Worm (Caenorhabditis elegans): Measurements from ENCODE around the gene ccz-1.
A peak's percentile ranks its signal among the peaks of the same experiment; 100 is the strongest.

ccz-1 gene

DNA sequence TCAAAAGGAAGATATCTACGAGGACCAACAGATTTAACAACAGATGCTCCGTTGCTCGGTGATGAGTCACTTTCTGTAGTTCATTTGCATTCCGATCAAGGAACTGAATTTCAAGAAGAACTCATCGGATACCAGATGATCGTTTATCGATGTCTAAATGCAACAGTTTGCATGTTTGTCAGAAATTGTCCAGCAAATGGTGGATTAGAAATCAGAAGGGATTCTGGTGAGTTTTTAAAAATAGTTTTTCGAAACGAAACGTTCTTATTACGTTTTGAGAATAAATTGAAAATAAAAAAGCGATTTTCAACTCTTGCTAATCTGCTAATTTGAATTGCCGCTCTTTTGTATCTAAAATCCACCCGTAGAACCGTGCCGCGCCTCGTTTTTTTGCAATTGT lies 1.2 kb downstream of the ccz-1 start:
- TF ChIP-seq nhr-77 (tag; optimal IDR thresholded peaks at IDR 0.05) (no peak), elt-1 (tag; optimal IDR thresholded peaks at IDR 0.05) (no peak), nhr-25 (tag; optimal IDR thresholded peaks at IDR 0.05) (no peak), elt-2 (tag; optimal IDR thresholded peaks at IDR 0.05) (no peak), fos-1 (tag; optimal IDR thresholded peaks at IDR 0.05) (no peak), pqm-1 (tag; optimal IDR thresholded peaks at IDR 0.05) (no peak), egl-5 (tag; optimal IDR thresholded peaks at IDR 0.05) (no peak), nhr-76 (tag; optimal IDR thresholded peaks at IDR 0.05) (no peak), pha-4 (tag; optimal IDR thresholded peaks at IDR 0.05) (no peak)

DNA sequence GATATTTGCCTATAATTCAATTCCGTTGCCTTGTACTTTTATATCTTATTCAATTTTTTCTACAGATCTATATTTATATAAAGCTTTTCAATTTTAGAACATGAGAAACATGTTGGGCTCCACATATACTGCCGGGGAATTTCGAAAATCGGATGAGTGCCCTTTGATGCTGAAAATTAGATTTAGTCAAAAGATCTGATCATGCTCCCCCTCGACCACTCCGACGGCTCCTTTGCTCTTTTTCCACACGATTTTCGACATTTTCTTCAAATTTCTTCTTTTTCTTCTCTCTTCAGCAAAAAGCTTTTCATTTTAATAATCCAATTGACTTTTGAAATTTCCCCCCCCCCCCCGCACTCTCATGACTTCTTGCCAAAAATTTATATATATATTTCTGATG lies 2.8 kb downstream of the ccz-1 start:
- TF ChIP-seq nhr-43 (tag; optimal IDR thresholded peaks at IDR 0.05; ENCODE audit: poor library complexity, severe bottlenecking), result no peak
- peak; percentile 58 for TF ChIP-seq fkh-10 (GFP tag; optimal IDR thresholded peaks at IDR 0.05)
- TF ChIP-seq pha-4 (tag; optimal IDR thresholded peaks at IDR 0.05), result no peak
- no peak for TF ChIP-seq eor-1 (tag; optimal IDR thresholded peaks at IDR 0.05)
- TF ChIP-seq nhr-25 (tag; optimal IDR thresholded peaks at IDR 0.05), result no peak
- no peak for TF ChIP-seq unc-62 (GFP tag; optimal IDR thresholded peaks at IDR 0.05)

DNA sequence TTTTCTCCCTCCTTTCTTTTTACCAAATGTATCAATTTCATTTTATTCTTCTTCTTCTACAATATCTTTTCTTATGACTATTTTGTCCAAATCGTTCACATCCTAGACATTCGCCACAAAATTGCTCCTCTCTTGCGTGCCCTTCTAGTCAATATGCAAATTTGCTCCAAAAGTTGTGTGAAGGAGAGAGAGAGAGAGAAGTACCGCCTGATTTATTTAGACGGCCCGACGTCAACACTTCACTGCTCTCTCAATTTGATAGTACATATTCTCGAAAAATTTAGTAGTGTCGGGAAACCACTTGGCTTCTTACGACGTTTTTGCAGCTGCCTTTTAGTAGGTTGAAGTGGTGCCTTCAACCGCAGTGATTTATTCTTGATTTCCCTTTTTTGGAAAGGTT lies 7.8 kb downstream of the ccz-1 start:
- TF ChIP-seq fkh-10 (GFP tag; optimal IDR thresholded peaks at IDR 0.05) (peak; percentile 64), nhr-43 (tag; optimal IDR thresholded peaks at IDR 0.05; ENCODE audit: poor library complexity, severe bottlenecking) (no peak), nhr-67 (tag; optimal IDR thresholded peaks at IDR 0.05) (no peak), ceh-16 (tag; optimal IDR thresholded peaks at IDR 0.05) (no peak), nfya-1 (tag; optimal IDR thresholded peaks at IDR 0.05; ENCODE audit: insufficient read depth) (no peak), ZK546.5 (tag; optimal IDR thresholded peaks at IDR 0.05) (no peak), unc-39 (tag; optimal IDR thresholded peaks at IDR 0.05) (no peak), tbx-2 (tag; optimal IDR thresholded peaks at IDR 0.05) (no peak)

DNA sequence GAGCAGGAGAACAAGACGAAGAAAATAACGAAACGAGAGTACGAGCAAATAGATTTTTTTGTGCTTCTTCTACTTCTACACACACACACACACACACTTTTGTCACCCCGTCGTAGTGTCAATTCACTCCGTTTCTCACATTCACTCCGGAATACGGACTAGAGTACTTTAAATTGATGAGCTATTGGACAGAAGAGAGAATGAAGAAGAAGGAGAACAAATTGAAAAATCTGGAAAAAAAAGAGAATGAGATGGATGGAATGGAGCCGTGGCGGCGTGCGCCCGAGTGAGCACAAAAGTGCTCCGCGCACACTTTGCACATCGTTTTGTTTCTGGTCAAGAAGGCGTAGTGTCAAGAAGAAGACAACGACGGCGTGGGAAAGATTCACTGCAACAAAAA lies 8.8 kb downstream of the ccz-1 start:
- no peak for TF ChIP-seq eor-1 (tag; optimal IDR thresholded peaks at IDR 0.05)
- TF ChIP-seq unc-62 (GFP tag; optimal IDR thresholded peaks at IDR 0.05), result no peak
- TF ChIP-seq fkh-10 (GFP tag; optimal IDR thresholded peaks at IDR 0.05), result no peak
- TF ChIP-seq unc-39 (tag; optimal IDR thresholded peaks at IDR 0.05), result no peak
- no peak for TF ChIP-seq nhr-77 (tag; optimal IDR thresholded peaks at IDR 0.05)
- TF ChIP-seq daf-12 (tag; optimal IDR thresholded peaks at IDR 0.05), result no peak
- TF ChIP-seq ceh-82 (tag; optimal IDR thresholded peaks at IDR 0.05), result no peak
- no peak for TF ChIP-seq aly-2 (tag; optimal IDR thresholded peaks at IDR 0.05)
- TF ChIP-seq skn-1 (tag; optimal IDR thresholded peaks at IDR 0.05), result no peak
- TF ChIP-seq ceh-16 (tag; optimal IDR thresholded peaks at IDR 0.05), result no peak
- TF ChIP-seq nhr-25 (tag; optimal IDR thresholded peaks at IDR 0.05), result no peak
- TF ChIP-seq nhr-43 (tag; optimal IDR thresholded peaks at IDR 0.05; ENCODE audit: poor library complexity, severe bottlenecking), result no peak
- no peak for TF ChIP-seq pqm-1 (tag; optimal IDR thresholded peaks at IDR 0.05)
- TF ChIP-seq fkh-2 (tag; optimal IDR thresholded peaks at IDR 0.05), result no peak

DNA sequence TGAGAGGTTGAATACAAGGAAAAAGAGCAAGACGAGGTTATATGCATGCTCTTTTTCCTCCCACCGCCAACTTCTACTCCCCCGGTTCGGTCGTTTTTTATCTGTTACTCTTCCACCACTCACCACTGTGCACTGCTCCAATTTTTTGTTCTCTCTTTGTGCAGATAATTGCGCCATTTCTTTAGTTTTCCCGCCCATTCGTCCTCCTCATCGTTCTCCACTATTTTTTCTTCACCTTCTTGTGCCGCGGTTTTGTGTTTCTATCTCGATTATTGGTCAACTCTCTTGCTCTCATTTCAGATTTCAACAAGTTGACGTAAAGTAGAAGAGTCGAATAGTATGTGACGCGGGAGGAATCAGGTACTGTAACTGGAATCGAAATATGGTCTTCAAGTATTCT lies 10.9 kb downstream of the ccz-1 start, which contains the start of gene T01D3.1:
Gene T01D3.1 (plus strand): TSS at position 301 of the 400 bp plus-strand sequence.
- TF ChIP-seq fkh-10 (GFP tag; optimal IDR thresholded peaks at IDR 0.05), result no peak
- TF ChIP-seq fkh-2 (tag; optimal IDR thresholded peaks at IDR 0.05), result no peak
- TF ChIP-seq egl-27 (tag; optimal IDR thresholded peaks at IDR 0.05), result no peak
- TF ChIP-seq ztf-4 (tag; optimal IDR thresholded peaks at IDR 0.05), result no peak
- no peak for TF ChIP-seq pha-4 (tag; optimal IDR thresholded peaks at IDR 0.05)
- TF ChIP-seq lin-15B (tag; optimal IDR thresholded peaks at IDR 0.05), result no peak
- TF ChIP-seq zag-1 (tag; optimal IDR thresholded peaks at IDR 0.05), result no peak
- no peak for TF ChIP-seq snpc-4 (tag; optimal IDR thresholded peaks at IDR 0.05)
- no peak for TF ChIP-seq mml-1 (tag; optimal IDR thresholded peaks at IDR 0.05)
- TF ChIP-seq elt-1 (tag; optimal IDR thresholded peaks at IDR 0.05), result no peak
- TF ChIP-seq ceh-82 (tag; optimal IDR thresholded peaks at IDR 0.05), result no peak
- TF ChIP-seq ztf-11 (tag; optimal IDR thresholded peaks at IDR 0.05), result no peak
- TF ChIP-seq eor-1 (tag; optimal IDR thresholded peaks at IDR 0.05), result no peak
- no peak for TF ChIP-seq sea-2 (GFP tag; optimal IDR thresholded peaks at IDR 0.05)
- TF ChIP-seq jun-1 (tag; optimal IDR thresholded peaks at IDR 0.05), result no peak
